Worm (Caenorhabditis elegans) whole organism, mixed stage, embryonic: ENCODE data around the gene abch-1.

Source experiments
- M03D4.4 ChIP-seq: sonication (generic microtip); optimal IDR thresholded peaks from 2 replicates; lab custom pipeline; 2017; ENCODE audit warnings: mild to moderate bottlenecking, missing genetic modification characterization, missing compliant biosample characterization
- bed-3 ChIP-seq: fragments of 200-800 bp; sonication (Bioruptor generic); optimal IDR thresholded peaks from 3 replicates; lab custom pipeline; 2018; ENCODE audit warnings: mild to moderate bottlenecking, missing genetic modification characterization, moderate library complexity, missing compliant biosample characterization
- ceh-39 ChIP-seq: fragments of 150-350 bp; optimal IDR thresholded peaks from 2 replicates; lab custom pipeline; 2014; ENCODE audit warnings: missing biosample characterization, missing genetic modification characterization
- ceh-43 ChIP-seq: fragments of 200-800 bp; sonication (Bioruptor generic); optimal IDR thresholded peaks from 2 replicates; lab custom pipeline; 2018; ENCODE audit warnings: mild to moderate bottlenecking, missing genetic modification characterization, moderate library complexity, missing compliant biosample characterization
- ceh-83 ChIP-seq: fragments of 200-800 bp; sonication (Bioruptor generic); optimal IDR thresholded peaks from 2 replicates; lab custom pipeline; 2018; ENCODE audit warnings: mild to moderate bottlenecking, missing genetic modification characterization, missing compliant biosample characterization
- ces-1 ChIP-seq: fragments of 150-350 bp; optimal IDR thresholded peaks from 2 replicates; lab custom pipeline; 2014; ENCODE audit warnings: missing biosample characterization, missing genetic modification reagents, missing genetic modification characterization
- cnd-1 ChIP-seq: fragments of 200-800 bp; sonication (Bioruptor generic); optimal IDR thresholded peaks from 2 replicates; lab custom pipeline; 2018; ENCODE audit warnings: mild to moderate bottlenecking, missing genetic modification characterization, missing compliant biosample characterization
- drap-1 ChIP-seq: fragments of 200-800 bp; sonication (Bioruptor generic); optimal IDR thresholded peaks from 3 replicates; lab custom pipeline; 2018; ENCODE audit warnings: mild to moderate bottlenecking, missing genetic modification characterization, missing compliant biosample characterization
- elt-1 ChIP-seq: sonication (generic microtip); optimal IDR thresholded peaks from 2 replicates; lab custom pipeline; 2017; ENCODE audit warnings: missing genetic modification characterization, mild to moderate bottlenecking, missing compliant biosample characterization, antibody characterized with exemption, moderate library complexity, borderline replicate concordance; ENCODE audit not compliant: insufficient read depth
- elt-3 ChIP-seq: fragments of 150-350 bp; optimal IDR thresholded peaks from 2 replicates; lab custom pipeline; 2014; ENCODE audit warnings: missing biosample characterization, missing genetic modification characterization
- flh-1 ChIP-seq: fragments of 200-800 bp; sonication (Bioruptor generic); optimal IDR thresholded peaks from 2 replicates; lab custom pipeline; 2018; ENCODE audit warnings: mild to moderate bottlenecking, missing genetic modification characterization, moderate library complexity, missing compliant biosample characterization
- ham-2 ChIP-seq: fragments of 200-800 bp; sonication (Bioruptor generic); optimal IDR thresholded peaks from 2 replicates; lab custom pipeline; 2018; ENCODE audit warnings: mild to moderate bottlenecking, missing genetic modification characterization, missing compliant biosample characterization
- hlh-1 ChIP-seq: fragments of 150-350 bp; optimal IDR thresholded peaks from 2 replicates; lab custom pipeline; 2014; ENCODE audit warnings: missing biosample characterization, missing genetic modification reagents, missing genetic modification characterization
- lin-13 ChIP-seq: fragments of 150-350 bp; optimal IDR thresholded peaks from 2 replicates; lab custom pipeline; 2014; ENCODE audit warnings: missing biosample characterization, missing genetic modification characterization
- lin-32 ChIP-seq: fragments of 200-800 bp; sonication (Bioruptor generic); optimal IDR thresholded peaks from 2 replicates; lab custom pipeline; 2018; ENCODE audit warnings: mild to moderate bottlenecking, missing genetic modification characterization, missing compliant biosample characterization
- lsy-2 ChIP-seq: fragments of 150-350 bp; optimal IDR thresholded peaks from 2 replicates; lab custom pipeline; 2014; ENCODE audit warnings: missing biosample characterization, missing genetic modification characterization
- mab-5 ChIP-seq: fragments of 150-350 bp; optimal IDR thresholded peaks from 2 replicates; lab custom pipeline; 2014; ENCODE audit warnings: missing biosample characterization, missing genetic modification characterization
- mls-2 ChIP-seq: sonication (generic microtip); optimal IDR thresholded peaks from 2 replicates; lab custom pipeline; 2016; ENCODE audit warnings: mild to moderate bottlenecking, missing genetic modification characterization, moderate library complexity, missing compliant biosample characterization
- nhr-2 ChIP-seq: fragments of 150-350 bp; optimal IDR thresholded peaks from 2 replicates; lab custom pipeline; 2014; ENCODE audit warnings: missing biosample characterization, missing genetic modification characterization
- nhr-237 ChIP-seq: fragments of 150-350 bp; optimal IDR thresholded peaks from 2 replicates; lab custom pipeline; 2014; ENCODE audit warnings: missing biosample characterization, missing genetic modification characterization
- nhr-28 ChIP-seq: fragments of 150-350 bp; optimal IDR thresholded peaks from 2 replicates; lab custom pipeline; 2014; ENCODE audit warnings: missing biosample characterization, missing genetic modification characterization
- nhr-76 ChIP-seq: sonication (generic microtip); optimal IDR thresholded peaks from 2 replicates; lab custom pipeline; 2017; ENCODE audit warnings: missing biosample characterization, missing genetic modification characterization
- pha-4 ChIP-seq: fragments of 150-350 bp; optimal IDR thresholded peaks from 2 replicates; lab custom pipeline; 2018; ENCODE audit warnings: missing biosample characterization, missing genetic modification reagents, missing genetic modification characterization
- sem-2 ChIP-seq: fragments of 200-800 bp; sonication (Bioruptor generic); optimal IDR thresholded peaks from 2 replicates; lab custom pipeline; 2018; ENCODE audit warnings: mild to moderate bottlenecking, missing genetic modification characterization, missing compliant biosample characterization
- snpc-4 ChIP-seq: fragments of 150-350 bp; optimal IDR thresholded peaks from 2 replicates; lab custom pipeline; 2014; ENCODE audit warnings: missing biosample characterization, missing genetic modification characterization
- tbx-8 ChIP-seq: fragments of 200-800 bp; sonication (Bioruptor generic); optimal IDR thresholded peaks from 2 replicates; lab custom pipeline; 2018; ENCODE audit warnings: mild to moderate bottlenecking, missing genetic modification characterization, moderate library complexity, missing compliant biosample characterization
- unc-120 ChIP-seq: sonication (generic microtip); optimal IDR thresholded peaks from 2 replicates; lab custom pipeline; 2017; ENCODE audit warnings: missing genetic modification characterization, missing compliant biosample characterization; ENCODE audit not compliant: poor library complexity, severe bottlenecking
- unc-39 ChIP-seq: fragments of 150-350 bp; optimal IDR thresholded peaks from 2 replicates; lab custom pipeline; 2014; ENCODE audit warnings: missing biosample characterization, missing genetic modification characterization
- zip-8 ChIP-seq: fragments of 150-350 bp; optimal IDR thresholded peaks from 2 replicates; lab custom pipeline; 2014; ENCODE audit warnings: missing biosample characterization, missing genetic modification characterization
- ztf-11 ChIP-seq: fragments of 150-350 bp; optimal IDR thresholded peaks from 2 replicates; lab custom pipeline; 2014; ENCODE audit warnings: missing biosample characterization, missing genetic modification characterization

The abch-1 gene

ce11 chrII:6531527-6531926, at the start of gene abch-1:
abch-1 (minus strand) TSS chrII:6531627.
- no peak for TF ChIP-seq flh-1 (GFP tag; lab: Kevin White, UChicago)
- TF ChIP-seq, all 35 proteins: peak for 0

ce11 chrII:6578378-6578777, 47.0 kb upstream of the abch-1 start, which contains the start of gene sra-31:
sra-31 (minus strand) TSS chrII:6578478.
- no peak for TF ChIP-seq lin-13 (tag; lab: Kevin White, UChicago)
- no peak for TF ChIP-seq mls-2
- TF ChIP-seq lin-32 (GFP tag; lab: Kevin White, UChicago) = no peak
- no peak for TF ChIP-seq ceh-83 (GFP tag; lab: Kevin White, UChicago)
- no peak for TF ChIP-seq zip-8 (tag; lab: Kevin White, UChicago)
- no peak for TF ChIP-seq unc-39
- TF ChIP-seq lsy-2 = no peak
- no peak for TF ChIP-seq nhr-76 (tag; lab: Kevin White, UChicago)
- TF ChIP-seq nhr-28 (tag; lab: Kevin White, UChicago) = no peak
- TF ChIP-seq tbx-8 (GFP tag; lab: Kevin White, UChicago) = no peak
- TF ChIP-seq ham-2 (GFP tag; lab: Kevin White, UChicago) = no peak
- no peak for TF ChIP-seq ceh-39 (tag; lab: Kevin White, UChicago)
- TF ChIP-seq pha-4 (tag; lab: Kevin White, UChicago) = no peak
- no peak for TF ChIP-seq bed-3 (GFP tag; lab: Kevin White, UChicago)
- TF ChIP-seq elt-1 (tag; lab: Kevin White, UChicago) = no peak

DNA sequence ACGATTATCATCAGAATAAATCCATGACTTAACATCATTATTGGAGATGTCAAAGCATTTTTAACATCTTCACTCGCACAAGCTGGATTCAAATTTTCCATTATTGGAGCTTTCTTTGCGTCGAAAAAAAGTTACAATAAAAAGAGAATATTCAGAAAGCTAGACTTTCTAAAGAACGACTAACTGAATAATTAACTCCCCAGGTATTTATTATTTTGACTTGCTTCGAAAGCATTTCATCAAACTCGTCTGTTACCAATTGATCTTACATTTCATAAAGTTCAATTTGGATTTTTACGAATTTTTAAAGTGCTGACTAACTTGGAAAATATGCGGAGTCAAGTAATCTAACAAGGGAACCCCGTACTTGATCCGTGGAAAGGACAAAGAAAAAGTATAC, 44.2 kb upstream of the abch-1 start, which contains the start of gene sra-29:
TSS of gene sra-29 (minus strand) at position 101 of the 400 bp plus-strand sequence.
- TF ChIP-seq snpc-4 (tag; lab: Kevin White, UChicago) (no peak), mls-2 (no peak), pha-4 (tag; lab: Kevin White, UChicago) (no peak), bed-3 (GFP tag; lab: Kevin White, UChicago) (no peak), ceh-43 (no peak), hlh-1 (no peak), flh-1 (GFP tag; lab: Kevin White, UChicago) (no peak), sem-2 (GFP tag; lab: Kevin White, UChicago) (no peak)
- TF ChIP-seq, all 35 proteins: peak for 0

- TF ChIP-seq M03D4.4 (tag; lab: Kevin White, UChicago) = no peak
- TF ChIP-seq ces-1 (GFP tag; lab: Kevin White, UChicago) = no peak
- no peak for TF ChIP-seq sem-2 (GFP tag; lab: Kevin White, UChicago)
- no peak for TF ChIP-seq ceh-39 (tag; lab: Kevin White, UChicago)
- TF ChIP-seq flh-1 (GFP tag; lab: Kevin White, UChicago) = no peak
- TF ChIP-seq unc-120 = no peak
- no peak for TF ChIP-seq lin-13 (tag; lab: Kevin White, UChicago)
- TF ChIP-seq mab-5 (tag; lab: Kevin White, UChicago) = no peak
- TF ChIP-seq lsy-2 = no peak
- TF ChIP-seq hlh-1 = no peak
- TF ChIP-seq ztf-11 (tag; lab: Kevin White, UChicago) = no peak
Measured at ce11 chrII:6573677-6574076, 42.2 kb upstream of the abch-1 start, which contains the start of gene sra-28. sra-28 (minus strand) TSS chrII:6573777.

DNA sequence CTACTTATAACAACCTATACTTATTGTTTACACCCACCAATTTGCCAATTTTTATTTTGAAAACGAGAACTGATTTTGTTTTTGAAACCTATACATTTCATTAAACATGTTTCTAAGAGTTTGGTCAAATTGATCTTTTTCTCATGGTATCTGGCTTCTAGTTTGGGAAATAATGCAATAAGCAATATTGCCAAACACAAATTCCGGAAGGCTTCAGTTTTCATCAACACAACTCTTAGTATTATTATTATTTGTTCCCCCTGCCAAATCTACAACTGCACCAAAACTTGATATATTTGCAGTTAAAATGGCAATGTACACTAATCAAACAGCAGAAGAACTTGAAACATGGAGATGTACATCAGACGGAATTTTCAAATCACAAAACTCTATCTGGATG, 37.3 kb upstream of the abch-1 start, which contains the start of gene sra-27:
TSS of gene sra-27 (plus strand) at position 301 of the 400 bp plus-strand sequence.
- no peak for TF ChIP-seq cnd-1 (tag; lab: Kevin White, UChicago)
- no peak for TF ChIP-seq unc-120
- no peak for TF ChIP-seq nhr-76 (tag; lab: Kevin White, UChicago)
- no peak for TF ChIP-seq drap-1 (GFP tag; lab: Kevin White, UChicago)
- no peak for TF ChIP-seq nhr-28 (tag; lab: Kevin White, UChicago)
- TF ChIP-seq lin-13 (tag; lab: Kevin White, UChicago) = no peak
- TF ChIP-seq elt-3 (tag; lab: Kevin White, UChicago) = no peak
- TF ChIP-seq mab-5 (tag; lab: Kevin White, UChicago) = no peak
- no peak for TF ChIP-seq nhr-237
- TF ChIP-seq ces-1 (GFP tag; lab: Kevin White, UChicago) = no peak
- no peak for TF ChIP-seq flh-1 (GFP tag; lab: Kevin White, UChicago)
- no peak for TF ChIP-seq tbx-8 (GFP tag; lab: Kevin White, UChicago)
- TF ChIP-seq unc-39 = no peak
- TF ChIP-seq ham-2 (GFP tag; lab: Kevin White, UChicago) = no peak
- TF ChIP-seq lsy-2 = no peak
- TF ChIP-seq ceh-39 (tag; lab: Kevin White, UChicago) = no peak
- TF ChIP-seq mls-2 = no peak
- TF ChIP-seq nhr-2 (tag; lab: Kevin White, UChicago) = no peak
- TF ChIP-seq ceh-83 (GFP tag; lab: Kevin White, UChicago) = no peak
